Fruit fly (Drosophila melanogaster): ENCODE data around the gene Mcm3.

Mcm3 gene

dm6 chrX:5285835-5286234, 37.8 kb upstream of the Mcm3 start (continued):
- peak; percentile 59 for TF ChIP-seq Xrp1 (GFP tag; IDR thresholded peaks at IDR 0.05)
- peak; percentile 65; the same call in 2 of the 3 replicates for TF ChIP-seq dysf (GFP tag; IDR thresholded peaks at IDR 0.05)
- TF ChIP-seq scrt (GFP tag; optimal IDR thresholded peaks at IDR 0.05), result peak; percentile 20
- peak; percentile 64 for TF ChIP-seq CG10979 (tag; optimal IDR thresholded peaks at IDR 0.05)
- peak; percentile 33 for TF ChIP-seq CG3281 (GFP tag; optimal IDR thresholded peaks at IDR 0.05)
- peak; percentile 79 for TF ChIP-seq lab (GFP tag; optimal IDR thresholded peaks at IDR 0.05)
- TF ChIP-seq exex (tag; optimal IDR thresholded peaks at IDR 0.05), result peak; percentile 0
- TF ChIP-seq dpn (GFP tag; optimal IDR thresholded peaks at IDR 0.05), result peak; percentile 18 to 34
- peak; percentile 45 for TF ChIP-seq CG7786 (GFP tag; optimal IDR thresholded peaks at IDR 0.05)
- peak; percentile 20 for TF ChIP-seq Myb (GFP tag; optimal IDR thresholded peaks at IDR 0.05)
- no peak for TF ChIP-seq Adf1 (GFP tag; IDR thresholded peaks at IDR 0.05)
- TF ChIP-seq CG12744 (GFP tag; optimal IDR thresholded peaks at IDR 0.05), result peak; percentile 23
- peak; percentile 41 for TF ChIP-seq sqz (GFP tag; optimal IDR thresholded peaks at IDR 0.05)
- TF ChIP-seq Hmr (GFP tag; optimal IDR thresholded peaks at IDR 0.05), result peak; percentile 61
- peak; percentile 54 for TF ChIP-seq sisA (GFP tag; IDR thresholded peaks at IDR 0.05)
- no peak for TF ChIP-seq CG7963 (GFP tag; IDR thresholded peaks at IDR 0.05; ENCODE audit: partially characterized antibody)
- peak; percentile 37 for TF ChIP-seq CG17328 (GFP tag; IDR thresholded peaks at IDR 0.05)
- peak; percentile 10 for TF ChIP-seq org-1 (GFP tag; optimal IDR thresholded peaks at IDR 0.05)
- TF ChIP-seq CG6791 (GFP tag; IDR thresholded peaks at IDR 0.05; ENCODE audit: partially characterized antibody), result no peak
- no peak for TF ChIP-seq twi (tag; optimal IDR thresholded peaks at IDR 0.05)
- TF ChIP-seq Ptx1 (GFP tag; IDR thresholded peaks at IDR 0.05), result peak; percentile 40; the same call in 1 of the 2 replicates
- TF ChIP-seq tap (tag; optimal IDR thresholded peaks at IDR 0.05), result peak; percentile 55
- TF ChIP-seq ttk (GFP tag; IDR thresholded peaks at IDR 0.05), result peak; percentile 34; the same call in 1 of the 2 replicates
- TF ChIP-seq trem (tag; optimal IDR thresholded peaks at IDR 0.05), result peak; percentile 46
- no peak for TF ChIP-seq CG18619 (GFP tag; optimal IDR thresholded peaks at IDR 0.05)
- no peak for TF ChIP-seq ro (GFP tag; IDR thresholded peaks at IDR 0.05)
- peak; percentile 4 for TF ChIP-seq Nf-YC (tag; optimal IDR thresholded peaks at IDR 0.05)
- no peak for TF ChIP-seq Atf-2 (GFP tag; optimal IDR thresholded peaks at IDR 0.05)
- peak; percentile 22 for TF ChIP-seq Asciz (GFP tag; optimal IDR thresholded peaks at IDR 0.05)
- TF ChIP-seq D (optimal IDR thresholded peaks at IDR 0.05), result no peak
- TF ChIP-seq D (GFP tag; optimal IDR thresholded peaks at IDR 0.05), result peak; percentile 27
- TF ChIP-seq maf-S (GFP tag; optimal IDR thresholded peaks at IDR 0.05), result no peak
- TF ChIP-seq CG18262 (tag; optimal IDR thresholded peaks at IDR 0.05), result peak; percentile 21
- no peak for TF ChIP-seq prd (optimal IDR thresholded peaks at IDR 0.05)
- TF ChIP-seq prd (GFP tag; IDR thresholded peaks at IDR 0.05), result peak; percentile 68
- no peak for TF ChIP-seq disco-r (GFP tag; optimal IDR thresholded peaks at IDR 0.05)
- TF ChIP-seq Oaz (GFP tag; IDR thresholded peaks at IDR 0.05), result 0 out of 2 replicates have a peak, but pooled peaks have one; percentile 24
- TF ChIP-seq CG9727 (GFP tag; optimal IDR thresholded peaks at IDR 0.05), result peak; percentile 74
- TF ChIP-seq unpg (GFP tag; optimal IDR thresholded peaks at IDR 0.05), result peak; percentile 31
- TF ChIP-seq Meics (GFP tag; optimal IDR thresholded peaks at IDR 0.05), result peak; percentile 54
- TF ChIP-seq BEAF-32 (GFP tag; optimal IDR thresholded peaks at IDR 0.05), result no peak
- peak; percentile 38 for TF ChIP-seq CG18764 (GFP tag; optimal IDR thresholded peaks at IDR 0.05)
- peak; percentile 45 for TF ChIP-seq CG33213 (GFP tag; optimal IDR thresholded peaks at IDR 0.05)
- peak; percentile 32 for TF ChIP-seq CG13624 (GFP tag; optimal IDR thresholded peaks at IDR 0.05)
- peak; percentile 80 for TF ChIP-seq sens (GFP tag)
- no peak for TF ChIP-seq Kr (GFP tag; optimal IDR thresholded peaks at IDR 0.05)
- no peak for TF ChIP-seq p53 (GFP tag; optimal IDR thresholded peaks at IDR 0.05)
- peak; percentile 28 for TF ChIP-seq luna (GFP tag; optimal IDR thresholded peaks at IDR 0.05)
- TF ChIP-seq CG2712 (tag; optimal IDR thresholded peaks at IDR 0.05), result peak; percentile 49
- TF ChIP-seq gsb (GFP tag; IDR thresholded peaks at IDR 0.05), result no peak
- peak; percentile 18 for TF ChIP-seq Sry-δ (GFP tag; optimal IDR thresholded peaks at IDR 0.05)
- TF ChIP-seq CG12155 (GFP tag; optimal IDR thresholded peaks at IDR 0.05), result peak; percentile 34
